4 fruit fly cellular contexts compared by ENCODE assay signal in the genomic region with DNA sequence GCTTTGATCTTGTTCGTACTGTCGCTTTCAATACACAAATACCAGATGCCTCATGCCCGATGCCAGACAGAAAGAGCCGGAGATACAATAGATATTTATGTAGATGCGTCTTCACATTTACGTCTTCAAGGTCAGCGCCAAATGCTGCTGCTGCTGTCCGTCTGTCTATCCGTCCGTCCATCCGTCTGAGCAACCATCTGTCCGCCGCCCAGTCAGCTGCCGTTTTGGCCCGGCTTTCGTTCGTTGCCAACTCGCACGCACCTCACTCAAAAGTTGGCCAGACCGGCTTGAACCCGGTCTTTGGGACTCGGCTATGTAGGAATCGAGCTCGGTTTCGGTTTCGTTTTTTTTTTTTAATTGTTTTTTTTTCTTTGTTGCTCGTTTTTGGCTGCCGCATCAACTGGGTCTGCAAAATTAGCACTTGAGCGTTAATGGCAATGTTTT.
A peak's percentile ranks its signal among the peaks of the same experiment; 100 is the strongest.
TF ChIP-seq lines count a peak whose summit lies in the region.

No protein-coding gene starts in this region.

- no peak for TF ChIP-seq CTCF in whole organism, embryonic (GFP tag; optimal IDR thresholded peaks at IDR 0.05; lab: Kevin White, UChicago)

TF ChIP-seq in whole organism, embryonic, 481 proteins besides CTCF, POLR2A, EP300 and RAD21 (continues in another document):
- TF ChIP-seq D19A (tag; optimal IDR thresholded peaks at IDR 0.05; lab: Kevin White, UChicago) (no peak), CG14050 (GFP tag; IDR thresholded peaks at IDR 0.05; lab: Robert Waterston, UW) (no peak), ab (GFP tag; optimal IDR thresholded peaks at IDR 0.05; lab: Kevin White, UChicago) (no peak), az2 (GFP tag; optimal IDR thresholded peaks at IDR 0.05; lab: Kevin White, UChicago) (no peak), abd-A (tag; optimal IDR thresholded peaks at IDR 0.05; lab: Kevin White, UChicago) (peak; percentile 71), CG1233 (GFP tag; optimal IDR thresholded peaks at IDR 0.05; lab: Kevin White, UChicago) (no peak), z (GFP tag; IDR thresholded peaks at IDR 0.05; lab: Robert Waterston, UW) (peak; percentile 67; the same call in 2 of the 3 replicates), CG12769 (tag; optimal IDR thresholded peaks at IDR 0.05; lab: Kevin White, UChicago) (peak; percentile 74), ERR (GFP tag; optimal IDR thresholded peaks at IDR 0.05; lab: Kevin White, UChicago) (no peak), CG17186 (GFP tag; optimal IDR thresholded peaks at IDR 0.05; lab: Kevin White, UChicago) (no peak), CG9876 (GFP tag; optimal IDR thresholded peaks at IDR 0.05; lab: Kevin White, UChicago) (no peak), sd (tag; optimal IDR thresholded peaks at IDR 0.05; lab: Kevin White, UChicago) (peak; percentile 82), CG31441 (GFP tag; IDR thresholded peaks at IDR 0.05; lab: Robert Waterston, UW) (no peak), Deaf1 (tag; optimal IDR thresholded peaks at IDR 0.05; lab: Kevin White, UChicago) (peak; percentile 63), sqz (GFP tag; optimal IDR thresholded peaks at IDR 0.05; lab: Kevin White, UChicago) (peak; percentile 33), onecut (GFP tag; IDR thresholded peaks at IDR 0.05; lab: Robert Waterston, UW) (no peak), E2f1 (GFP tag; IDR thresholded peaks at IDR 0.05; lab: Robert Waterston, UW) (no peak), en (GFP tag; optimal IDR thresholded peaks at IDR 0.05; lab: Kevin White, UChicago) (no peak), CG13894 (tag; optimal IDR thresholded peaks at IDR 0.05; lab: Kevin White, UChicago) (peak; percentile 50), br (optimal IDR thresholded peaks at IDR 0.05; lab: Kevin White, UChicago) (no peak), kay (GFP tag; optimal IDR thresholded peaks at IDR 0.05; lab: Kevin White, UChicago) (no peak), CG7786 (GFP tag; optimal IDR thresholded peaks at IDR 0.05; lab: Kevin White, UChicago) (no peak)

TF ChIP-seq in whole organism, prepupa, 60 proteins besides CTCF, POLR2A, EP300 and RAD21 (continues in another document):
- TF ChIP-seq vri (GFP tag; optimal IDR thresholded peaks at IDR 0.05; lab: Kevin White, UChicago) (no peak), CG8119 (GFP tag; IDR thresholded peaks at IDR 0.05; lab: Robert Waterston, UW) (peak; percentile 77), Ets96B (tag; optimal IDR thresholded peaks at IDR 0.05; lab: Kevin White, UChicago) (peak; percentile 37), Sox102F (GFP tag; optimal IDR thresholded peaks at IDR 0.05; lab: Kevin White, UChicago) (no peak), Lpt (GFP tag; optimal IDR thresholded peaks at IDR 0.05; lab: Kevin White, UChicago) (peak; percentile 31), dac (GFP tag; optimal IDR thresholded peaks at IDR 0.05; lab: Kevin White, UChicago) (no peak), dsx (GFP tag; optimal IDR thresholded peaks at IDR 0.05; lab: Kevin White, UChicago; ENCODE audit: poor library complexity, severe bottlenecking) (peak; percentile 62), CG10631 (GFP tag; optimal IDR thresholded peaks at IDR 0.05; lab: Kevin White, UChicago) (no peak), CG11762 (GFP tag; optimal IDR thresholded peaks at IDR 0.05; lab: Kevin White, UChicago; ENCODE audit: insufficient read depth) (peak; percentile 30), CG4318 (GFP tag; optimal IDR thresholded peaks at IDR 0.05; lab: Kevin White, UChicago) (no peak), CG10669 (GFP tag; optimal IDR thresholded peaks at IDR 0.05; lab: Kevin White, UChicago) (peak; percentile 25), CG8632 (GFP tag; optimal IDR thresholded peaks at IDR 0.05; lab: Kevin White, UChicago) (peak; percentile 49), cyc (GFP tag; optimal IDR thresholded peaks at IDR 0.05; lab: Kevin White, UChicago) (no peak), CG32006 (GFP tag; optimal IDR thresholded peaks at IDR 0.05; lab: Kevin White, UChicago) (no peak), CG3919 (GFP tag; optimal IDR thresholded peaks at IDR 0.05; lab: Kevin White, UChicago) (peak; percentile 37), CG34406 (GFP tag; optimal IDR thresholded peaks at IDR 0.05; lab: Kevin White, UChicago) (no peak), CG8319 (GFP tag; optimal IDR thresholded peaks at IDR 0.05; lab: Kevin White, UChicago) (no peak), acj6 (GFP tag; optimal IDR thresholded peaks at IDR 0.05; lab: Kevin White, UChicago) (no peak), CG6792 (GFP tag; optimal IDR thresholded peaks at IDR 0.05; lab: Kevin White, UChicago) (peak; percentile 12), lz (GFP tag; optimal IDR thresholded peaks at IDR 0.05; lab: Kevin White, UChicago) (no peak), fkh (GFP tag; optimal IDR thresholded peaks at IDR 0.05; lab: Kevin White, UChicago) (no peak), Gug (GFP tag; IDR thresholded peaks at IDR 0.05; lab: Robert Waterston, UW) (no peak)

TF ChIP-seq in whole organism, pupa, 21 proteins besides CTCF, POLR2A, EP300 and RAD21:
- TF ChIP-seq CG32121 (GFP tag; IDR thresholded peaks at IDR 0.05; lab: Robert Waterston, UW) (peak; percentile 37; the same call in 1 of the 2 replicates), rn (GFP tag; IDR thresholded peaks at IDR 0.05; lab: Robert Waterston, UW) (no peak), D1 (tag; optimal IDR thresholded peaks at IDR 0.05; lab: Kevin White, UChicago) (no peak), CG4496 (GFP tag; IDR thresholded peaks at IDR 0.05; lab: Robert Waterston, UW) (peak; percentile 77), CG9948 (tag; optimal IDR thresholded peaks at IDR 0.05; lab: Kevin White, UChicago) (no peak), CG17806 (tag; optimal IDR thresholded peaks at IDR 0.05; lab: Kevin White, UChicago) (peak; percentile 35), CG10348 (GFP tag; IDR thresholded peaks at IDR 0.05; lab: Robert Waterston, UW) (no peak), fd96Ca (GFP tag; IDR thresholded peaks at IDR 0.05; lab: Robert Waterston, UW) (0 out of 3 replicates have a peak, but pooled peaks have one; percentile 42), EcR (GFP tag; optimal IDR thresholded peaks at IDR 0.05; lab: Kevin White, UChicago) (peak; percentile 73), CG13204 (GFP tag; optimal IDR thresholded peaks at IDR 0.05; lab: Kevin White, UChicago) (peak; percentile 89), CG8159 (tag; optimal IDR thresholded peaks at IDR 0.05; lab: Kevin White, UChicago) (peak; percentile 42), CG34367 (tag; optimal IDR thresholded peaks at IDR 0.05; lab: Kevin White, UChicago) (peak; percentile 59), CG14655 (GFP tag; optimal IDR thresholded peaks at IDR 0.05; lab: Kevin White, UChicago) (no peak), CG15710 (tag; optimal IDR thresholded peaks at IDR 0.05; lab: Kevin White, UChicago) (peak; percentile 65), gl (tag; optimal IDR thresholded peaks at IDR 0.05; lab: Kevin White, UChicago) (peak; percentile 68), CG8301 (tag; optimal IDR thresholded peaks at IDR 0.05; lab: Kevin White, UChicago) (no peak), Snoo (tag; optimal IDR thresholded peaks at IDR 0.05; lab: Kevin White, UChicago) (peak; percentile 43), Pif1B (GFP tag; optimal IDR thresholded peaks at IDR 0.05; lab: Kevin White, UChicago) (peak; percentile 71), CG12605 (GFP tag; IDR thresholded peaks at IDR 0.05; lab: Robert Waterston, UW) (peak; percentile 91), Ets98B (GFP tag; IDR thresholded peaks at IDR 0.05; lab: Robert Waterston, UW) (peak; percentile 61; the same call in 1 of the 2 replicates), Pif1A (GFP tag; optimal IDR thresholded peaks at IDR 0.05; lab: Kevin White, UChicago) (peak; percentile 81)

TF ChIP-seq in whole organism, wandering third instar larva, 38 proteins besides CTCF, POLR2A, EP300 and RAD21:
- TF ChIP-seq Hr83 (GFP tag; optimal IDR thresholded peaks at IDR 0.05; lab: Kevin White, UChicago; ENCODE audit: poor library complexity, severe bottlenecking), result no peak
- TF ChIP-seq Sp1 (GFP tag; optimal IDR thresholded peaks at IDR 0.05; lab: Kevin White, UChicago), result peak; percentile 41
- peak; percentile 44 for TF ChIP-seq CrebA (GFP tag; optimal IDR thresholded peaks at IDR 0.05; lab: Kevin White, UChicago; ENCODE audit: borderline replicate concordance)
- TF ChIP-seq jim (GFP tag; optimal IDR thresholded peaks at IDR 0.05; lab: Kevin White, UChicago), result no peak
- TF ChIP-seq tai (GFP tag; optimal IDR thresholded peaks at IDR 0.05; lab: Kevin White, UChicago), result no peak
- TF ChIP-seq Rel (GFP tag; optimal IDR thresholded peaks at IDR 0.05; lab: Kevin White, UChicago), result peak; percentile 72
- no peak for TF ChIP-seq Rel (tag; optimal IDR thresholded peaks at IDR 0.05; lab: Kevin White, UChicago)
- TF ChIP-seq woc (GFP tag; optimal IDR thresholded peaks at IDR 0.05; lab: Kevin White, UChicago), result no peak
